Fruit fly (Drosophila melanogaster) whole organism, embryonic: ENCODE data around the gene Rbp6.

Experiments
- B-H1 ChIP-seq: fragments of 200-800 bp; sonication (Bioruptor generic); IDR thresholded peaks from 3 replicates; pipeline ENCODE4 v1.3.6; 2022; ENCODE audit warnings: missing biosample characterization, missing genetic modification characterization
- CG12299 ChIP-seq: fragments of 200-800 bp; sonication (Bioruptor generic); optimal IDR thresholded peaks from 2 replicates; lab custom pipeline; 2018; ENCODE audit warnings: missing biosample characterization, mild to moderate bottlenecking, missing genetic modification characterization
- CG13894 ChIP-seq: fragments of 200-800 bp; sonication (Bioruptor generic); optimal IDR thresholded peaks from 3 replicates; lab custom pipeline; 2018; ENCODE audit warnings: missing biosample characterization, mild to moderate bottlenecking, missing genetic modification characterization, moderate library complexity
- CG15073 ChIP-seq: fragments of 200-800 bp; sonication (Bioruptor generic); optimal IDR thresholded peaks from 2 replicates; lab custom pipeline; 2016; ENCODE audit warnings: missing biosample characterization, missing genetic modification characterization
- CG16813 ChIP-seq: fragments of 200-800 bp; sonication (Bioruptor generic); IDR thresholded peaks from 3 replicates; pipeline ENCODE4 v1.3.6; 2022; ENCODE audit warnings: missing biosample characterization, missing genetic modification characterization; ENCODE audit not compliant: partially characterized antibody
- CG17361 ChIP-seq: fragments of 200-800 bp; sonication (Bioruptor generic); IDR thresholded peaks from 3 replicates; pipeline ENCODE4 v1.3.6; 2022; ENCODE audit warnings: missing biosample characterization, missing genetic modification characterization
- CG18262 ChIP-seq: fragments of 200-800 bp; optimal IDR thresholded peaks from 3 replicates; lab custom pipeline; 2019; ENCODE audit warnings: missing biosample characterization, mild to moderate bottlenecking, missing genetic modification characterization, moderate library complexity
- CG1832 ChIP-seq: fragments of 200-800 bp; sonication (Bioruptor generic); optimal IDR thresholded peaks from 2 replicates; lab custom pipeline; 2017; ENCODE audit warnings: missing biosample characterization, mild to moderate bottlenecking, missing genetic modification characterization, inconsistent platforms
- CG33557 ChIP-seq: fragments of 200-800 bp; sonication (Bioruptor generic); optimal IDR thresholded peaks from 2 replicates; lab custom pipeline; 2019; ENCODE audit warnings: missing biosample characterization, mild to moderate bottlenecking, missing genetic modification characterization, moderate library complexity
- CG34422 ChIP-seq: fragments of 200-800 bp; sonication (Bioruptor generic); IDR thresholded peaks from 3 replicates; pipeline ENCODE4 v1.3.6; 2022; ENCODE audit warnings: missing biosample characterization, missing genetic modification characterization
- CG3847 ChIP-seq: fragments of 200-800 bp; sonication (Bioruptor generic); IDR thresholded peaks from 2 replicates; pipeline ENCODE4 v1.3.6; 2022; ENCODE audit warnings: missing biosample characterization, missing genetic modification characterization
- CG4617 ChIP-seq: fragments of 200-800 bp; sonication (Bioruptor generic); optimal IDR thresholded peaks from 3 replicates; lab custom pipeline; 2016; ENCODE audit warnings: missing biosample characterization, missing genetic modification characterization, borderline replicate concordance
- CG6175 ChIP-seq: fragments of 200-800 bp; sonication (Bioruptor generic); IDR thresholded peaks from 3 replicates; pipeline ENCODE4 v1.3.6; 2022; ENCODE audit warnings: missing biosample characterization, missing genetic modification characterization
- CG6689 ChIP-seq: fragments of 200-800 bp; sonication (Bioruptor generic); IDR thresholded peaks from 2 replicates; pipeline ENCODE4 v1.3.6; 2022; ENCODE audit warnings: missing biosample characterization, missing genetic modification characterization
- CG8089 ChIP-seq: fragments of 200-800 bp; sonication (Bioruptor generic); optimal IDR thresholded peaks from 3 replicates; lab custom pipeline; 2016; ENCODE audit warnings: missing biosample characterization, missing genetic modification characterization
- CG8924 ChIP-seq: fragments of 200-800 bp; optimal IDR thresholded peaks from 3 replicates; lab custom pipeline; 2019; ENCODE audit warnings: missing biosample characterization, mild to moderate bottlenecking, missing genetic modification characterization, moderate library complexity
- CG9817 ChIP-seq: fragments of 200-800 bp; sonication (Bioruptor generic); optimal IDR thresholded peaks from 2 replicates; lab custom pipeline; 2018; ENCODE audit warnings: missing biosample characterization, mild to moderate bottlenecking, missing genetic modification characterization, moderate library complexity
- CG9876 ChIP-seq: fragments of 200-800 bp; sonication (Bioruptor generic); optimal IDR thresholded peaks from 2 replicates; lab custom pipeline; 2016; ENCODE audit warnings: missing biosample characterization, missing genetic modification characterization
- CHES-1-like ChIP-seq: fragments of 200-800 bp; sonication (Bioruptor generic); optimal IDR thresholded peaks from 2 replicates; lab custom pipeline; 2016; ENCODE audit warnings: missing biosample characterization, missing genetic modification characterization
- CkIIα-i1 ChIP-seq: fragments of 200-800 bp; sonication (Bioruptor generic); IDR thresholded peaks from 2 replicates; pipeline ENCODE4 v1.3.6; 2022; ENCODE audit warnings: missing biosample characterization, missing genetic modification characterization
- Dek ChIP-seq: fragments of 200-800 bp; sonication (Bioruptor generic); optimal IDR thresholded peaks from 3 replicates; lab custom pipeline; 2019; ENCODE audit warnings: missing biosample characterization, mild to moderate bottlenecking, missing genetic modification characterization, moderate library complexity
- Dip2 ChIP-seq: fragments of 200-800 bp; sonication (Bioruptor generic); IDR thresholded peaks from 2 replicates; pipeline ENCODE4 v1.3.6; 2022; ENCODE audit warnings: missing biosample characterization, missing genetic modification characterization
- Dll ChIP-seq: fragments of 200-800 bp; sonication (Bioruptor generic); IDR thresholded peaks from 4 replicates; pipeline ENCODE4 v1.3.6; 2022; ENCODE audit warnings: missing biosample characterization, missing genetic modification characterization; ENCODE audit not compliant: partially characterized antibody
- Ets65A ChIP-seq: fragments of 200-800 bp; sonication (Bioruptor generic); peaks from one replicate; lab custom pipeline; 2016; ENCODE audit warnings: missing biosample characterization, missing genetic modification characterization
- HLH3B ChIP-seq: fragments of 200-800 bp; sonication (Bioruptor generic); IDR thresholded peaks from 2 replicates; pipeline ENCODE4 v1.3.6; 2022; ENCODE audit warnings: missing biosample characterization, missing genetic modification characterization
- HmgZ ChIP-seq: fragments of 200-800 bp; sonication (Bioruptor generic); optimal IDR thresholded peaks from 2 replicates; lab custom pipeline; 2018; ENCODE audit warnings: missing biosample characterization, mild to moderate bottlenecking, missing genetic modification characterization
- MTF-1 ChIP-seq: fragments of 200-800 bp; sonication (Bioruptor generic); optimal IDR thresholded peaks from 2 replicates; lab custom pipeline; 2018; ENCODE audit warnings: missing biosample characterization, mild to moderate bottlenecking, missing genetic modification characterization, borderline replicate concordance
- NFAT ChIP-seq: fragments of 200-800 bp; sonication (Bioruptor generic); IDR thresholded peaks from 2 replicates; pipeline ENCODE4 v1.3.6; 2022; ENCODE audit warnings: missing biosample characterization, missing genetic modification characterization
- Pdp1 ChIP-seq, 2 experiments: fragments of 200-800 bp; sonication (Bioruptor generic); optimal IDR thresholded peaks; 3 replicates each; lab custom pipeline; 2016; ENCODE audit warnings: missing biosample characterization in 2 of 2, missing genetic modification characterization in 2 of 2, mild to moderate bottlenecking in 1 of 2, moderate library complexity in 1 of 2
- Sox102F ChIP-seq: fragments of 200-800 bp; sonication (Bioruptor generic); optimal IDR thresholded peaks from 2 replicates; lab custom pipeline; 2018; ENCODE audit warnings: missing biosample characterization, mild to moderate bottlenecking, missing genetic modification characterization, moderate library complexity
- Spps ChIP-seq: fragments of 200-800 bp; sonication (Bioruptor generic); optimal IDR thresholded peaks from 2 replicates; lab custom pipeline; 2018; ENCODE audit warnings: missing biosample characterization, mild to moderate bottlenecking, missing genetic modification characterization
- Xbp1 ChIP-seq: fragments of 200-800 bp; sonication (Bioruptor generic); optimal IDR thresholded peaks from 3 replicates; lab custom pipeline; 2016; ENCODE audit warnings: missing biosample characterization, mild to moderate bottlenecking, missing genetic modification characterization
- abd-A ChIP-seq: fragments of 200-800 bp; sonication (Bioruptor generic); optimal IDR thresholded peaks from 3 replicates; lab custom pipeline; 2019; ENCODE audit warnings: missing biosample characterization, mild to moderate bottlenecking, missing genetic modification characterization, moderate library complexity
- cas ChIP-seq: fragments of 200-800 bp; sonication (Bioruptor generic); IDR thresholded peaks from 2 replicates; pipeline ENCODE4 v1.3.6; 2022; ENCODE audit warnings: missing biosample characterization, missing genetic modification characterization
- crol ChIP-seq: fragments of 200-800 bp; sonication (Bioruptor generic); IDR thresholded peaks from 2 replicates; pipeline ENCODE4 v1.3.6; 2022; ENCODE audit warnings: missing biosample characterization, missing genetic modification characterization
- danr ChIP-seq: fragments of 200-800 bp; sonication (Bioruptor generic); IDR thresholded peaks from 2 replicates; pipeline ENCODE4 v1.3.6; 2022; ENCODE audit warnings: missing biosample characterization, missing genetic modification characterization
- dpn ChIP-seq, 2 experiments: fragments of 200-800 bp; sonication (Bioruptor generic); optimal IDR thresholded peaks; 3 replicates each; lab custom pipeline; 2016; ENCODE audit warnings: missing biosample characterization in 2 of 2, missing genetic modification characterization in 2 of 2
- esg ChIP-seq: fragments of 200-800 bp; sonication (Bioruptor generic); conservative IDR thresholded peaks from 2 replicates; pipeline ENCODE4 v1.3.6; 2022; ENCODE audit warnings: missing biosample characterization, missing genetic modification characterization
- ewg ChIP-seq: fragments of 200-800 bp; sonication (Bioruptor generic); optimal IDR thresholded peaks from 3 replicates; lab custom pipeline; 2017; ENCODE audit warnings: mild to moderate bottlenecking, missing biosample characterization, missing genetic modification reagents, missing genetic modification characterization
- exex ChIP-seq: fragments of 200-800 bp; sonication (Bioruptor generic); optimal IDR thresholded peaks from 4 replicates; lab custom pipeline; 2018; ENCODE audit warnings: missing biosample characterization, mild to moderate bottlenecking, missing genetic modification characterization, moderate library complexity
- klu ChIP-seq: fragments of 200-800 bp; sonication (Bioruptor generic); IDR thresholded peaks from 2 replicates; pipeline ENCODE4 v1.3.6; 2022; ENCODE audit warnings: missing biosample characterization, missing genetic modification characterization
- kni ChIP-seq: fragments of 200-800 bp; sonication (Bioruptor generic); optimal IDR thresholded peaks from 3 replicates; lab custom pipeline; 2017; ENCODE audit warnings: mild to moderate bottlenecking, missing biosample characterization, missing genetic modification reagents, missing genetic modification characterization
- lola ChIP-seq, 3 experiments: fragments of >200 bp in 2 of 3; fragments of 200-800 bp in 1 of 3; sonication (Bioruptor generic) in 1 of 3; optimal IDR thresholded peaks; 2 replicates each; lab custom pipeline; 2017 to 2019; ENCODE audit warnings: missing biosample characterization in 3 of 3, missing genetic modification characterization in 3 of 3, mild to moderate bottlenecking in 1 of 3, moderate library complexity in 1 of 3
- nerfin-2 ChIP-seq: fragments of 200-800 bp; sonication (Bioruptor generic); IDR thresholded peaks from 2 replicates; pipeline ENCODE4 v1.3.6; 2022; ENCODE audit warnings: missing biosample characterization, missing genetic modification characterization; ENCODE audit not compliant: partially characterized antibody
- pum ChIP-seq: fragments of 200-800 bp; sonication (Bioruptor generic); optimal IDR thresholded peaks from 2 replicates; lab custom pipeline; 2016; ENCODE audit warnings: missing biosample characterization, missing genetic modification characterization
- pzg ChIP-seq: fragments of 200-800 bp; sonication (Bioruptor generic); optimal IDR thresholded peaks from 3 replicates; lab custom pipeline; 2018; ENCODE audit warnings: missing biosample characterization, mild to moderate bottlenecking, missing genetic modification characterization, moderate library complexity
- salm ChIP-seq: fragments of 200-800 bp; sonication (Bioruptor generic); optimal IDR thresholded peaks from 2 replicates; lab custom pipeline; 2018; ENCODE audit warnings: missing biosample characterization, mild to moderate bottlenecking, missing genetic modification characterization
- tna ChIP-seq: fragments of 200-800 bp; sonication (Bioruptor generic); IDR thresholded peaks from 2 replicates; pipeline ENCODE4 v1.3.6; 2022; ENCODE audit warnings: missing biosample characterization, missing genetic modification characterization; ENCODE audit not compliant: partially characterized antibody
- toy ChIP-seq: fragments of 200-800 bp; sonication (Bioruptor generic); IDR thresholded peaks from 2 replicates; pipeline ENCODE4 v1.3.6; 2022; ENCODE audit warnings: missing biosample characterization, missing genetic modification characterization
- trh ChIP-seq: fragments of 200-800 bp; sonication (Bioruptor generic); optimal IDR thresholded peaks from 2 replicates; lab custom pipeline; 2016; ENCODE audit warnings: missing biosample characterization, missing genetic modification characterization
- unc-4 ChIP-seq: fragments of 200-800 bp; sonication (Bioruptor generic); IDR thresholded peaks from 2 replicates; pipeline ENCODE4 v1.3.6; 2022; ENCODE audit warnings: missing biosample characterization, missing genetic modification characterization; ENCODE audit not compliant: partially characterized antibody

Gene Rbp6

DNA sequence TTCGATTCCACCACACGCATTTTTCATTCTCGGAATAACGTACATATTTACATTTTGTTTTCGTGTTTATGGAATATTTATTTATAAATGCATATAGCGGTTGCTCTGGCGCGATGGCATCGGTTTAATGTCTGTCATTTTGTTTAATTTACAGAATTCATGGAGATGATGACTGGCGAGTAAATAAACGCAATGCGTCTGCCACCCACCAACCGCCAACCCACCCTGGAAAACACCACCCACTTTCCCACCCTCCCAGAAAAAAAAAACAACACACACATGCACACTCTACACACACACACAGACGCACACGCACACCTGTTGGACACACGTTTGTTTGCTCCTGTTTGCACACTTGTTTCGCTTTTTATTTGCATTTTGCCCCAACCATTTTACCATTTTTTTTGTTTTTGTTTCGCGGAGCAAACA is 190.2 kb downstream of the Rbp6 start (continued):
- TF ChIP-seq NFAT (GFP tag; lab: Robert Waterston, UW) (no peak), Ets65A (GFP tag; lab: Kevin White, UChicago) (peak; percentile 39), CG9876 (GFP tag; lab: Kevin White, UChicago) (no peak), klu (GFP tag; lab: Robert Waterston, UW) (no peak), trh (GFP tag; lab: Kevin White, UChicago) (no peak), abd-A (tag; lab: Kevin White, UChicago) (peak; percentile 11), Spps (no peak), crol (peak; percentile 23; the same call in 1 of the 2 replicates), CHES-1-like (GFP tag; lab: Kevin White, UChicago) (no peak), B-H1 (GFP tag; lab: Robert Waterston, UW) (no peak), CG34422 (no peak; the same call in 2 of the 3 replicates), esg (GFP tag; lab: Robert Waterston, UW) (no peak), nerfin-2 (no peak), CG3847 (GFP tag; lab: Robert Waterston, UW) (no peak), Sox102F (GFP tag; lab: Kevin White, UChicago) (no peak), CG8089 (GFP tag; lab: Kevin White, UChicago) (no peak), CG6689 (GFP tag; lab: Robert Waterston, UW) (no peak), Dll (GFP tag; lab: Robert Waterston, UW) (no peak), kni (GFP tag; lab: Kevin White, UChicago) (peak; percentile 55), salm (tag; lab: Kevin White, UChicago) (peak; percentile 51), Pdp1 (GFP tag; optimal IDR thresholded peaks at IDR 0.05; lab: Kevin White, UChicago) (no peak), Xbp1 (GFP tag; lab: Kevin White, UChicago) (no peak), ewg (no peak), Dek (no peak), exex (no peak), CG6175 (GFP tag; lab: Robert Waterston, UW) (no peak), CkIIα-i1 (no peak), dpn (GFP tag; optimal IDR thresholded peaks at IDR 0.05; lab: Kevin White, UChicago) (no peak), CG13894 (tag; lab: Kevin White, UChicago) (no peak), toy (GFP tag; lab: Robert Waterston, UW) (no peak), CG33557 (GFP tag; lab: Kevin White, UChicago) (peak; percentile 5), CG12299 (peak; percentile 32), CG1832 (GFP tag; lab: Kevin White, UChicago) (no peak), pzg (GFP tag; lab: Kevin White, UChicago) (no peak), cas (GFP tag; lab: Robert Waterston, UW) (no peak), danr (GFP tag; lab: Robert Waterston, UW) (no peak), CG18262 (tag; lab: Kevin White, UChicago) (no peak), pum (GFP tag; lab: Kevin White, UChicago) (no peak), CG4617 (GFP tag; lab: Kevin White, UChicago) (no peak), HmgZ (tag; lab: Kevin White, UChicago) (peak; percentile 2), CG9817 (tag; lab: Kevin White, UChicago) (no peak), Dip2 (no peak), CG16813 (GFP tag; lab: Robert Waterston, UW) (no peak), CG15073 (GFP tag; lab: Kevin White, UChicago) (no peak), MTF-1 (no peak), CG17361 (GFP tag; lab: Robert Waterston, UW) (no peak), CG8924 (peak; percentile 11), unc-4 (no peak), HLH3B (GFP tag; lab: Robert Waterston, UW) (no peak), tna (GFP tag; lab: Robert Waterston, UW) (no peak), lola (GFP tag; optimal IDR thresholded peaks at IDR 0.05; lab: Kevin White, UChicago) (peak in 1 of 3 experiments; percentile 32)
